Fruit fly (Drosophila melanogaster): ENCODE results near the gene CG14260.

Gene CG14260

dm6 chr3R:27263434-27264215, 1.6 kb upstream of the CG14260 start, which contains the start of gene woc (continued):
- TF ChIP-seq schlank (tag; optimal IDR thresholded peaks at IDR 0.05) (no peak), Myb (GFP tag; optimal IDR thresholded peaks at IDR 0.05) (peak; percentile 73), knrl (GFP tag; IDR thresholded peaks at IDR 0.05; ENCODE audit: partially characterized antibody) (peak; percentile 67; the same call in 2 of the 3 replicates), yki (optimal IDR thresholded peaks at IDR 0.05) (no peak), tin (GFP tag; optimal IDR thresholded peaks at IDR 0.05) (peak; percentile 37), Lpt (GFP tag; optimal IDR thresholded peaks at IDR 0.05) (no peak), amos (GFP tag; IDR thresholded peaks at IDR 0.05; ENCODE audit: partially characterized antibody) (peak; percentile 85), CG11247 (GFP tag; IDR thresholded peaks at IDR 0.05) (0 out of 2 replicates have a peak, but pooled peaks have one; percentile 9), CG12391 (tag; optimal IDR thresholded peaks at IDR 0.05) (peak; percentile 39), ind (GFP tag; optimal IDR thresholded peaks at IDR 0.05) (peak; percentile 60)

- TF ChIP-seq cg (GFP tag; optimal IDR thresholded peaks at IDR 0.05) = peak; percentile 80
- no peak for TF ChIP-seq otp (GFP tag; IDR thresholded peaks at IDR 0.05)
- TF ChIP-seq MBD-R2 (GFP tag; IDR thresholded peaks at IDR 0.05) = peak; percentile 5; the same call in 1 of the 2 replicates
- no peak for TF ChIP-seq kay (GFP tag; optimal IDR thresholded peaks at IDR 0.05)
- peak; percentile 50 for TF ChIP-seq nom (GFP tag; optimal IDR thresholded peaks at IDR 0.05)
- TF ChIP-seq Bteb2 (GFP tag; optimal IDR thresholded peaks at IDR 0.05) = no peak
- TF ChIP-seq Dek (tag; optimal IDR thresholded peaks at IDR 0.05) = no peak
- TF ChIP-seq Pdp1 (GFP tag; optimal IDR thresholded peaks at IDR 0.05) = peak in 1 of 2 experiments; percentile 68
- TF ChIP-seq gcm (GFP tag; optimal IDR thresholded peaks at IDR 0.05) = peak; percentile 18
- TF ChIP-seq CG17385 (GFP tag; optimal IDR thresholded peaks at IDR 0.05) = peak; percentile 25
- peak; percentile 62 for TF ChIP-seq Deaf1 (tag; optimal IDR thresholded peaks at IDR 0.05)
- TF ChIP-seq CG33213 (GFP tag; optimal IDR thresholded peaks at IDR 0.05) = no peak
- TF ChIP-seq chinmo (GFP tag; IDR thresholded peaks at IDR 0.05; ENCODE audit: partially characterized antibody) = 0 out of 4 replicates have a peak, but pooled peaks have one; percentile 29
- TF ChIP-seq crol (GFP tag; IDR thresholded peaks at IDR 0.05) = peak; percentile 56
- TF ChIP-seq NK7.1 (GFP tag; optimal IDR thresholded peaks at IDR 0.05) = no peak
- peak; percentile 17 for TF ChIP-seq sug (tag; optimal IDR thresholded peaks at IDR 0.05)
- peak; percentile 65 for TF ChIP-seq CG4360 (GFP tag; IDR thresholded peaks at IDR 0.05)
- no peak for TF ChIP-seq her (GFP tag; optimal IDR thresholded peaks at IDR 0.05)
- TF ChIP-seq CG12769 (tag; optimal IDR thresholded peaks at IDR 0.05) = peak; percentile 15
- peak; percentile 31 for TF ChIP-seq Med (GFP tag)
These were observed 5.4 kb downstream of the CG14260 start for dm6 chr3R:27270379-27271266.

dm6 chr3R:27272233-27272632, 7.0 kb downstream of the CG14260 start:
- TF ChIP-seq zen2 (GFP tag; IDR thresholded peaks at IDR 0.05; ENCODE audit: partially characterized antibody) (no peak), phol (tag; optimal IDR thresholded peaks at IDR 0.05) (peak; percentile 31), CG11456 (GFP tag; IDR thresholded peaks at IDR 0.05) (no peak), CG8944 (GFP tag; optimal IDR thresholded peaks at IDR 0.05) (no peak), CG32772 (GFP tag; IDR thresholded peaks at IDR 0.05) (0 out of 2 replicates have a peak, but pooled peaks have one; percentile 40), sens (GFP tag) (peak; percentile 72), twi (tag; optimal IDR thresholded peaks at IDR 0.05) (no peak), chn (GFP tag; optimal IDR thresholded peaks at IDR 0.05) (no peak), Taf1 (GFP tag; IDR thresholded peaks at IDR 0.05) (no peak), az2 (GFP tag; optimal IDR thresholded peaks at IDR 0.05) (no peak), CG4617 (GFP tag; optimal IDR thresholded peaks at IDR 0.05; ENCODE audit: borderline replicate concordance) (peak; percentile 37), Drgx (GFP tag; IDR thresholded peaks at IDR 0.05) (no peak), CG16815 (GFP tag; optimal IDR thresholded peaks at IDR 0.05) (no peak), hb (GFP tag; IDR thresholded peaks at IDR 0.05; ENCODE audit: partially characterized antibody) (no peak), mld (GFP tag; IDR thresholded peaks at IDR 0.05; ENCODE audit: partially characterized antibody) (no peak), fu2 (GFP tag; optimal IDR thresholded peaks at IDR 0.05) (no peak), repo (GFP tag; optimal IDR thresholded peaks at IDR 0.05) (no peak)
